Fruit fly (Drosophila melanogaster) whole organism, larva: Measurements from ENCODE around the gene Tap42.

Experiments
- noc ChIP-seq: fragments of 200-800 bp; sonication (Bioruptor generic); optimal IDR thresholded peaks from 3 replicates; lab custom pipeline; 2019; ENCODE audit warnings: missing biosample characterization, mild to moderate bottlenecking, missing genetic modification characterization, moderate library complexity

The Tap42 gene

DNA sequence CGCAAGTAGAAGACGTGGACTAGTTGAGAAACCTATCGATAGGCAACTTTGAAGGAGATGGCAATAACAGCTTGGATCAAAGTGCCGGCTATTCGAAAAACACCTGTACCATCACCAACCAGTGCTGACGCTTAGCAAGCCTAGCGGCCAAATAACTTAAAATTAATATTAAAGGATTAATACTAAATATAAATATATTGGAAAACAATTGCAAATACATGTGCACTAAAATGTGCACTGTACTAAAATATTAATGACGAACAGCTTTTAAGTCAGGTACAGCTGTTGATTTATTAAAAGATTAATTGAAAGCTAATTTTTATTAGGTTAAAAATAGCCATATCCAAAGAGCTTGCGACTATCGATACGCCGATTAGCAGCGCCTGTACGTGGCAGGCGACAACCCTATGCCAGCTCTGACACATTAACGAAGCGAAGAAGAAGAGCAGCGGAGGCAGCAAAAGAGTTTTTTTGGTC, 11.1 kb downstream of the Tap42 start, which contains the start of the genes CG9302 and beta'COP:
Gene CG9302, minus strand, starts transcription at position 51 of the 477 bp plus-strand sequence.
Gene beta'COP, plus strand, starts transcription at position 415 of the 477 bp plus-strand sequence.
- peak; percentile 79 for TF ChIP-seq noc

- no peak for TF ChIP-seq noc
Observed at dm6 chr2L:13382351-13383029, 15.1 kb downstream of the Tap42 start, which contains the start of gene loqs. Gene loqs (plus strand): TSS chr2L:13382652.

DNA sequence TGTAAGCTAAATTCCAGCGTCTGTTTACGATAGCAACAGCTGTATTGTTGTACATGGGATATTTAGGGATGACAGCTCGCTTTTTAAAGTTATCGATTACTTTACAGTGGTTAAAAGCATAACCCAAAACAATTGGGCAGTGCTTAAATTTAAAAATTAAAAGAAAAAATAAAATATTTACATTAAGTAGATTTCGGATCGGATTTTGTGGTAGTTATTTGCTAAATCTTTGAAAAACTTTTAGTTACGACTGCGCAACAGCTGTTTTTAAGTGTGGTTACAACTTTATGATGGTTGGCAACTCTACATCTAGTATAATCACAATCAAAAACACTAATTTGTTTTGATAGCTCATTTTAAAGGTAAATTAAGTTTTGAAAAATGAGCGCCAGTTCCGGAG, 19.8 kb downstream of the Tap42 start, which contains the start of the genes Ing5 and CG7099:
Gene Ing5, minus strand, starts transcription at position 58 of the 400 bp plus-strand sequence.
Gene CG7099, plus strand, starts transcription at position 317 of the 400 bp plus-strand sequence.
- TF ChIP-seq noc: peak; percentile 95

- peak; percentile 83 for TF ChIP-seq noc
Observed at dm6 chr2L:13394903-13395302, 27.5 kb downstream of the Tap42 start, which contains the start of gene RpL24. Gene RpL24 (minus strand): TSS chr2L:13395131.

DNA sequence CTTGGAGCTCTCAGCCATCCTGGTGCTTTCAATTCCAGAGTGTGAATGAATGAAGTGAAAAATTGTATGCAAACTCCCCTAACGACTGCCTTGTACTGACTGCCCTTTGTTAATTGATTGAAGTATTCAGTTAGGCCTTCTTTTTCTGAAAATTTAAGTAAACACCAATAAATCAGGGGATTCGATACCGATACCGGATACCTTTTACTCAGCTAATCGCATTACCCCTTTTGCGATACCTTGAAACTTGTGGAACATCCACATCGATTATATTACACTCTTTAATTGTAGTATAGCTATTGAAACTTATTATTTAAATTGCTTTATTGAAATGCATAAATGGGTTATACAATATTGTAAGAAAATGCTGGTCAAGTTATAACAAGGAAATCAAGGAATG, 28.7 kb downstream of the Tap42 start, which contains the start of gene CG16957:
Gene CG16957, minus strand, starts transcription at position 101 of the 400 bp plus-strand sequence.
- no peak for TF ChIP-seq noc

DNA sequence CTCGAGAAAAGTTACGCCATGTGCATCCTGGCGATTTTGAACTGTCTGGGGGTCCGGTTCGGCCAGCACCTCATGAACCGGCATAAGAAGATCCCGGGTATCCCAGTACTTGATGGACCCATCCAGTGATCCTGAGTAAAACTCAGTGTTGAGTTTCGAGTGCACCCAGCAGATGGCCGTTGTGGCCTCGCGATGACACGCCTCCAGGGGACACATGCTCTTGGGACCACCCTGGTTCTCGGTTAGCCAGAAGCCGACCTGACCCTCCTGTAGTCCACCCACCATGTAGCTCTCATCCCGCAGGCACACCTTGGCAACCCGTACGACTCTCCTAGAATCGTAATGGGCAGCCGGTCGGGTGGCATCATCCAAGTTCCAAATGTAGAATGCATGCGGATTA, 30.0 kb downstream of the Tap42 start:
- no peak for TF ChIP-seq noc

- TF ChIP-seq noc: no peak
Observed at dm6 chr2L:13398614-13399161, 31.3 kb downstream of the Tap42 start, which contains the start of the genes CG10859 and CG7110. Gene CG10859 (minus strand): TSS chr2L:13398664. Gene CG7110 (plus strand): TSS chr2L:13398991.

dm6 chr2L:13399565-13399964, 32.1 kb downstream of the Tap42 start:
- no peak for TF ChIP-seq noc

- TF ChIP-seq noc: no peak
Observed at dm6 chr2L:13411566-13411965, 44.1 kb downstream of the Tap42 start, which contains the start of gene Vm34Ca. Gene Vm34Ca (minus strand): TSS chr2L:13411631.

dm6 chr2L:13412219-13412618, 44.8 kb downstream of the Tap42 start, which contains the start of gene Flad2:
Gene Flad2 (plus strand): TSS chr2L:13412519.
- no peak for TF ChIP-seq noc

DNA sequence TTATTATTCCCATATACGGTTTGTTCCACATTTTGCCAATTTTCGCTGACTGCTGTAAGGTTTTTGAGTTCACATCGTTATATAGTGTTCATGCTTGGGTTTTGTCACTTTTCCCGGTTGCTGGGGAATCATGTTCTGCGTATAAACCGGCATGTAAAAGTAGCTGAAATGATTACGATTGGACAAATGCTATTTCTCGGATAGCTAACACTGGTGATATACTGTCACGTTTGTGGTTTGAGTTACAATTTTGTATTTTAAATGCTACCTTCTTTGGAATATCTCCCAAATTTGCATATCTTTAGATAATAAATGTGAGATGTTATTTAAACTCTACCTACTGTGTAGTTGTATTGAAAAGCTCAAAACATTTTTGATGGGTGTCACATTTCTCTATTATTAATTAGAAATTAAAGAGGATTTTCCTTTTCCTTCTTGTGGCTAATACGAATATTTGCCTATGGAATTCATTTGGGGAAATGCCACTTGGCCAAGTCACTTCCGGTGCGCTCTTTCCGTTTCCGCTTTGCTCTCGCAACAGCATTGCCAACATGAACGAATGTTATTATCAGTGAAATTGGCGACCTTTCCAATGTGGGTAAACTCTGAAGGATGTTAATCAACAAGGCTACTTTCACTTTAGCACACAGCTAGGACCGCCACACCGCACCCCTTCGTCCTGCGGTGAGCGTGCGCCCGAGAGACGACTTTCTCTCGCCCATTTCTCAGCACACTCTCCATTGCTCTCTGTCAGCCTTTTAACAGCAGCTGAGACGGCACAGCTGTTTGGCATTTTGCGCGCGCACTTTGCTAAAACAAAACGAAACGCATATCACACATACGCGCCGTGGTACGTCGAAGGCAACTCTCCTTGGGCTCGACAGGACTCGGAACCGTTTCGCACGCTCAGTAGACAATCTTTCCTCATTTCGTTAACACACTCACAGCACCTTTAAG, 47.4 kb downstream of the Tap42 start, which contains the start of the genes CG16956, CG42784 and CG43850:
Gene CG16956, minus strand, starts transcription at position 51 of the 957 bp plus-strand sequence.
Gene CG42784, plus strand, starts transcription at position 907 of the 957 bp plus-strand sequence.
Gene CG43850, plus strand, starts transcription at position 907 of the 957 bp plus-strand sequence.
- no peak for TF ChIP-seq noc
